Worm (Caenorhabditis elegans) whole organism, early embryonic: ENCODE measurements around the gene pbs-3.
"Not testable (repeated sequence)": the region's sequence is repeated elsewhere in the genome, so short reads cannot be mapped to it uniquely, and the experiment has no call there.

Experiments used
- ama-1 ChIP-seq: fragments of 150-350 bp; optimal IDR thresholded peaks from 2 replicates; lab custom pipeline; 2014
- ets-7 ChIP-seq: sonication (generic microtip); optimal IDR thresholded peaks from 2 replicates; lab custom pipeline; 2016; ENCODE audit warnings: missing genotype, missing genetic modification characterization, missing compliant biosample characterization

- not testable (repeated sequence) for TF ChIP-seq ets-7; ama-1 (lab: Kevin White, UChicago)
Measured at ce11 chrII:4928367-4928766, 26.9 kb downstream of the pbs-3 start.
